Worm (Caenorhabditis elegans) whole organism, L3 larva: ENCODE results near the gene ins-12.

ENCODE experiments used
- elt-1 ChIP-seq: fragments of 150-350 bp; optimal IDR thresholded peaks from 2 replicates; lab custom pipeline; 2014; ENCODE audit warnings: missing biosample characterization, missing genetic modification characterization
- unc-39 ChIP-seq: sonication (generic microtip); optimal IDR thresholded peaks from 4 replicates; lab custom pipeline; 2017; ENCODE audit warnings: missing biosample characterization, missing genetic modification characterization

- TF ChIP-seq elt-1 (tag; lab: Kevin White, UChicago) (no peak), unc-39 (no peak)
Measured at ce11 chrII:5556431-5556830, 2.0 kb downstream of the ins-12 start, which contains the start of gene ins-11.
